Worm (Caenorhabditis elegans): ENCODE data around the gene pot-2.

DNA sequence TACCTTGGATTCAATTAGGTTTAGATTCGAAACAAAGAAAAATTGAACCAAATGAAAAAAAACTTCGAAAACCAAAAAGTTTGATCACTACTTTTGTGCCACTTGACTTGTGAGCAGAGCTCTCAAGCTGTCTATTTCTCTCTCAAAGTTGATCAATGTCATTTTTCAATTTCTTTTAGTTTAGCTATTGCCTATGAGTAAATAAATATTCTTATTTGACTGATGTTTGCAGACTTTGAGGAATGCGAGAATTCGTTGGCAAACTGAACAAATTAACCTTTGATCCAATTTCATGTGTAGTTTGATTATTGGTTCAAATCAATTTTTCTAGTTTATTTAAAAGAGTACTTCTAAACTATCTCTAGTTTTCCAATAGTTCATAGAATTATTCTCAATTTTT lies 40.2 kb upstream of the pot-2 start:
- TF ChIP-seq skn-1 (tag; optimal IDR thresholded peaks at IDR 0.05), result no peak
- TF ChIP-seq R02D3.7 (tag; optimal IDR thresholded peaks at IDR 0.05), result no peak
- TF ChIP-seq lin-15B (tag; optimal IDR thresholded peaks at IDR 0.05), result no peak
- no peak for TF ChIP-seq zag-1 (tag; optimal IDR thresholded peaks at IDR 0.05)
- TF ChIP-seq aly-2 (tag; optimal IDR thresholded peaks at IDR 0.05), result no peak
- TF ChIP-seq nhr-237 (tag; optimal IDR thresholded peaks at IDR 0.05), result no peak
- TF ChIP-seq elt-2 (tag; optimal IDR thresholded peaks at IDR 0.05), result no peak
